Worm (Caenorhabditis elegans): ENCODE measurements around the gene M01A8.1.

DNA sequence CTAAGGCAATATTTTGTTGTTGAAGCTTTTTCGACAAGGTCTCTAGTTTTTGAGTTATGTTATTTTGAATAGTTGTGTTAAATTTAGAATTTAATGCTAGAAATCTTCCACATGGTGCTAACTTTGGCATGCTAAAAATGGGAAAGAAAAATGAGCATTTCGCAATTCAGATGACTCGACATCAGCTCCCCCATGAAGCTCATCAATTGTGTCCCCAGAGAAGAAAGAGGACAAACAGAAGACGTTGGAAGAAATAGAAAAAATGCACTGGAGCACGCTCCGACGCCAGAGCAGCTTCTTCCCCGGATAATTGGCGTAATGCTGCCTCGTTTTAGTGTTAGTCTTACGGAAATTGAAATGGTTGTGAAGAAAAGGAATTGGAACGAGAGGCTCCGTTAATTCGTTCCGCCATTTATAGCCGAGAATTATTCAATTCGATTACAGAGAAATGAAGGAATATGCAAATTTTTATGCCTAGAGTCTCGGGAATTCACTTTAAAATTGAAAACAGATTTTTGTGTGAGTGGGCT, 14.4 kb downstream of the M01A8.1 start:
- TF ChIP-seq blmp-1 (tag; optimal IDR thresholded peaks at IDR 0.05): no peak
- no peak for TF ChIP-seq lin-13 (tag; optimal IDR thresholded peaks at IDR 0.05)
- TF ChIP-seq ceh-43 (GFP tag; optimal IDR thresholded peaks at IDR 0.05): no peak
- no peak for TF ChIP-seq elt-1 (tag; optimal IDR thresholded peaks at IDR 0.05; ENCODE audit: borderline replicate concordance, insufficient read depth)
- TF ChIP-seq sem-2 (GFP tag; optimal IDR thresholded peaks at IDR 0.05): no peak
- no peak for TF ChIP-seq elt-3 (tag; optimal IDR thresholded peaks at IDR 0.05)
- no peak for TF ChIP-seq zip-8 (tag; optimal IDR thresholded peaks at IDR 0.05)
- no peak for TF ChIP-seq snpc-4 (tag; optimal IDR thresholded peaks at IDR 0.05)

Data from whole organism, mixed stage, embryonic.